Worm (Caenorhabditis elegans) whole organism, midembryonic: Measurements from ENCODE around the gene rsa-2.

Experiments used
- flt-1 ChIP-seq: fragments of 200-800 bp; sonication (Bioruptor generic); IDR thresholded peaks from 2 replicates; pipeline ENCODE4 v1.3.6; 2022; ENCODE audit warnings: missing genetic modification characterization, missing compliant biosample characterization
- klf-2 ChIP-seq: fragments of 200-800 bp; sonication (Bioruptor generic); conservative IDR thresholded peaks from 2 replicates; pipeline ENCODE4 v1.3.6; 2022; ENCODE audit warnings: missing genetic modification reagents, missing genetic modification characterization, missing compliant biosample characterization
- med-1 ChIP-seq: sonication (generic microtip); optimal IDR thresholded peaks from 2 replicates; lab custom pipeline; 2017; ENCODE audit warnings: missing genetic modification characterization, mild to moderate bottlenecking, missing compliant biosample characterization, antibody characterized with exemption, missing genetic modification reagents; ENCODE audit not compliant: insufficient read depth
- ztf-23 ChIP-seq: fragments of 200-800 bp; sonication (Bioruptor generic); IDR thresholded peaks from 2 replicates; pipeline ENCODE4 v1.3.6; 2022; ENCODE audit warnings: missing genetic modification reagents, missing genetic modification characterization, missing compliant biosample characterization
- ztf-29 ChIP-seq: fragments of 200-800 bp; sonication (Bioruptor generic); IDR thresholded peaks from 2 replicates; pipeline ENCODE4 v1.3.6; 2022; ENCODE audit warnings: missing genetic modification reagents, missing genetic modification characterization, missing compliant biosample characterization

DNA sequence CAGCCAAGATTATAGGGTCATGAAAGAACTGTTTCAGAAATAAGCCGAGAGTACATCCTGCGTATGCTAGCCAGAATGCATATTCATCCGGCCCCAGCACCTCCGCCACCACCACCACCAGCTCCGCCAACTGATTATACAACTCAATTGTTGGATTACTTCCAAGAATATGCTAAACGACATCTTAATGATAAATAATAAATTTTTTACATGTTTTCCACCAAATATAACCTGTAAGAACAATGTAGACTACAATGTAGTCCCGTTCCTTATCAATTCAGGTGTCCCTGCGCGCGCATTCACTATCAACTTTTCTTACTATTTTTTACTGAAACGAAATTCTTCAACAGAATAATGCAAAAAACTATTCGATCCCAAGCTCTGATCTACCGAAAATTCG, 30.4 kb upstream of the rsa-2 start, which contains the start of gene Y48A6B.9:
- TF ChIP-seq ztf-29 (GFP tag; lab: Robert Waterston, UW) = no peak
- no peak for TF ChIP-seq ztf-23
- no peak for TF ChIP-seq flt-1
- TF ChIP-seq klf-2 (GFP tag; lab: Robert Waterston, UW) = no peak
- TF ChIP-seq med-1 = no peak
